Worm (Caenorhabditis elegans) whole organism, L4 larva: Measurements from ENCODE around the gene R10E11.9.
A peak's percentile ranks its signal among the peaks of the same experiment; 100 is the strongest.

Source experiments
- D1046.2 ChIP-seq: fragments of 200-800 bp; sonication (Bioruptor generic); IDR thresholded peaks from 2 replicates; pipeline ENCODE4 v1.3.6; 2022; ENCODE audit warnings: missing genetic modification characterization, missing compliant biosample characterization
- F26F4.8 ChIP-seq: fragments of 200-800 bp; sonication (Bioruptor generic); conservative IDR thresholded peaks from 2 replicates; pipeline ENCODE4 v1.3.6; 2022; ENCODE audit warnings: missing genetic modification characterization, missing compliant biosample characterization
- T20F7.1 ChIP-seq: fragments of 200-800 bp; sonication (Bioruptor generic); optimal IDR thresholded peaks from 2 replicates; lab custom pipeline; 2018; ENCODE audit warnings: mild to moderate bottlenecking, missing genetic modification characterization, missing compliant biosample characterization
- T26A8.4 ChIP-seq: fragments of 200-800 bp; sonication (Bioruptor generic); IDR thresholded peaks from 2 replicates; pipeline ENCODE4 v1.3.6; 2022; ENCODE audit warnings: missing genetic modification characterization, missing compliant biosample characterization
- Y5F2A.4 ChIP-seq: fragments of 200-800 bp; sonication (Bioruptor generic); optimal IDR thresholded peaks from 2 replicates; lab custom pipeline; 2018; ENCODE audit warnings: mild to moderate bottlenecking, missing genetic modification characterization, missing compliant biosample characterization
- Y75B8A.6 ChIP-seq: fragments of 200-800 bp; sonication (Bioruptor generic); IDR thresholded peaks from 2 replicates; pipeline ENCODE4 v1.3.6; 2022; ENCODE audit warnings: missing genetic modification reagents, missing genetic modification characterization, missing compliant biosample characterization
- ama-1 ChIP-seq: fragments of 150-350 bp; optimal IDR thresholded peaks from 2 replicates; lab custom pipeline; 2014; ENCODE audit warnings: inconsistent platforms, mixed read lengths
- attf-4 ChIP-seq: sonication (generic microtip); optimal IDR thresholded peaks from 3 replicates; lab custom pipeline; 2017; ENCODE audit warnings: missing biosample characterization, missing genetic modification characterization
- ceh-20 ChIP-seq: fragments of 200-800 bp; sonication (Bioruptor generic); IDR thresholded peaks from 2 replicates; pipeline ENCODE4 v1.3.6; 2022; ENCODE audit warnings: missing genetic modification reagents, missing genetic modification characterization, missing compliant biosample characterization
- ceh-32 ChIP-seq: sonication (generic microtip); optimal IDR thresholded peaks from 2 replicates; lab custom pipeline; 2016; ENCODE audit warnings: mild to moderate bottlenecking, missing genetic modification characterization, missing compliant biosample characterization; ENCODE audit not compliant: poor library complexity
- ces-1 ChIP-seq: fragments of 150-350 bp; sonication (generic microtip); optimal IDR thresholded peaks from 4 replicates; lab custom pipeline; 2014; ENCODE audit warnings: missing biosample characterization, missing genetic modification reagents, missing genetic modification characterization
- daf-16 ChIP-seq, 3 experiments: sonication (generic microtip); optimal IDR thresholded peaks; 2 replicates each; lab custom pipeline; 2016 to 2017; ENCODE audit warnings: missing genetic modification characterization in 3 of 3, missing genetic modification reagents in 3 of 3, mild to moderate bottlenecking in 2 of 3, missing compliant biosample characterization in 2 of 3, missing biosample characterization in 1 of 3, moderate library complexity in 1 of 3
- daf-19 ChIP-seq: fragments of 200-800 bp; sonication (Bioruptor generic); conservative IDR thresholded peaks from 2 replicates; pipeline ENCODE4 v1.3.6; 2022; ENCODE audit warnings: missing genetic modification characterization, missing compliant biosample characterization
- dmd-6 ChIP-seq: fragments of 200-800 bp; sonication (Bioruptor generic); IDR thresholded peaks from 2 replicates; pipeline ENCODE4 v1.3.6; 2022; ENCODE audit warnings: missing genetic modification reagents, missing genetic modification characterization, missing compliant biosample characterization
- dmd-8 ChIP-seq: fragments of 200-800 bp; sonication (Bioruptor generic); IDR thresholded peaks from 2 replicates; pipeline ENCODE4 v1.3.6; 2022; ENCODE audit warnings: missing genetic modification characterization, missing compliant biosample characterization
- dpl-1 ChIP-seq: fragments of 150-350 bp; optimal IDR thresholded peaks from 2 replicates; lab custom pipeline; 2014; ENCODE audit warnings: missing biosample characterization, missing genetic modification reagents, missing genetic modification characterization
- dve-1 ChIP-seq: sonication (generic microtip); optimal IDR thresholded peaks from 2 replicates; lab custom pipeline; 2017; ENCODE audit warnings: antibody characterized with exemption, mild to moderate bottlenecking, missing genetic modification characterization, missing compliant biosample characterization; ENCODE audit not compliant: insufficient read depth
- egl-43 ChIP-seq: fragments of 200-800 bp; sonication (Bioruptor generic); IDR thresholded peaks from 2 replicates; pipeline ENCODE4 v1.3.6; 2022; ENCODE audit warnings: missing genetic modification reagents, missing genetic modification characterization, missing compliant biosample characterization
- fos-1 ChIP-seq: fragments of 150-350 bp; optimal IDR thresholded peaks from 2 replicates; lab custom pipeline; 2014; ENCODE audit warnings: missing biosample characterization, missing genetic modification characterization
- hif-1 ChIP-seq, 2 experiments: sonication (generic microtip); optimal IDR thresholded peaks; 2 replicates each; lab custom pipeline; 2016 to 2017; ENCODE audit warnings: missing compliant biosample characterization in 2 of 2, missing genetic modification characterization in 2 of 2, missing genetic modification reagents in 2 of 2, missing genotype in 2 of 2, mild to moderate bottlenecking in 1 of 2
- lim-7 ChIP-seq: fragments of 200-800 bp; sonication (Bioruptor generic); IDR thresholded peaks from 2 replicates; pipeline ENCODE4 v1.3.6; 2022; ENCODE audit warnings: missing genetic modification characterization, missing compliant biosample characterization
- lin-1 ChIP-seq: fragments of 200-800 bp; sonication (Bioruptor generic); IDR thresholded peaks from 2 replicates; pipeline ENCODE4 v1.3.6; 2022; ENCODE audit warnings: missing genetic modification reagents, missing genetic modification characterization, missing compliant biosample characterization
- lin-15B ChIP-seq: fragments of 150-350 bp; sonication (generic microtip); optimal IDR thresholded peaks from 3 replicates; lab custom pipeline; 2014; ENCODE audit warnings: missing biosample characterization, missing genetic modification characterization
- lin-29 ChIP-seq: fragments of 200-800 bp; sonication (Bioruptor generic); IDR thresholded peaks from 2 replicates; pipeline ENCODE4 v1.3.6; 2022; ENCODE audit warnings: missing genetic modification reagents, missing genetic modification characterization, missing compliant biosample characterization
- lin-38 ChIP-seq: fragments of 200-800 bp; sonication (Bioruptor generic); IDR thresholded peaks from 2 replicates; pipeline ENCODE4 v1.3.6; 2022; ENCODE audit warnings: missing genetic modification reagents, missing genetic modification characterization, missing compliant biosample characterization
- lsy-2 ChIP-seq, 2 experiments: fragments of 150-350 bp in 1 of 2; sonication (generic microtip) in 1 of 2; optimal IDR thresholded peaks; 2 replicates each; lab custom pipeline; 2014 to 2017; ENCODE audit warnings: missing biosample characterization in 2 of 2, missing genetic modification characterization in 2 of 2
- madf-5 ChIP-seq, 2 experiments: fragments of 200-800 bp; sonication (Bioruptor generic); IDR thresholded peaks; 2 replicates each; pipeline ENCODE4 v1.3.6; 2022; ENCODE audit warnings: missing compliant biosample characterization in 2 of 2, missing genetic modification characterization in 2 of 2
- mdl-1 ChIP-seq, 2 experiments: fragments of 150-350 bp in 1 of 2; sonication (generic microtip) in 1 of 2; optimal IDR thresholded peaks; 2 replicates each; lab custom pipeline; 2014 to 2017; ENCODE audit warnings: missing biosample characterization in 2 of 2, missing genetic modification characterization in 2 of 2
- mep-1 ChIP-seq: fragments of 150-350 bp; sonication (generic microtip); optimal IDR thresholded peaks from 3 replicates; lab custom pipeline; 2014; ENCODE audit warnings: missing biosample characterization, missing genetic modification characterization
- mxl-2 ChIP-seq: fragments of 200-800 bp; sonication (Bioruptor generic); conservative IDR thresholded peaks from 2 replicates; pipeline ENCODE4 v1.3.6; 2022; ENCODE audit warnings: missing genetic modification reagents, missing genetic modification characterization, missing compliant biosample characterization
- mxl-3 ChIP-seq: fragments of 200-800 bp; sonication (Bioruptor generic); optimal IDR thresholded peaks from 2 replicates; lab custom pipeline; 2018; ENCODE audit warnings: mild to moderate bottlenecking, missing genetic modification characterization, missing compliant biosample characterization
- nhr-102 ChIP-seq: sonication (generic microtip); optimal IDR thresholded peaks from 2 replicates; lab custom pipeline; 2016; ENCODE audit warnings: mild to moderate bottlenecking, missing genetic modification characterization, moderate library complexity, missing compliant biosample characterization
- nhr-111 ChIP-seq: fragments of 200-800 bp; sonication (Bioruptor generic); optimal IDR thresholded peaks from 2 replicates; lab custom pipeline; 2018; ENCODE audit warnings: mild to moderate bottlenecking, missing genetic modification characterization, missing compliant biosample characterization
- nhr-237 ChIP-seq: sonication (generic microtip); optimal IDR thresholded peaks from 2 replicates; lab custom pipeline; 2017; ENCODE audit warnings: missing biosample characterization, missing genetic modification characterization
- nhr-25 ChIP-seq: sonication (generic microtip); optimal IDR thresholded peaks from 2 replicates; lab custom pipeline; 2017; ENCODE audit warnings: missing genetic modification characterization, mild to moderate bottlenecking, missing compliant biosample characterization, antibody characterized with exemption, moderate library complexity, borderline replicate concordance; ENCODE audit not compliant: insufficient read depth
- nhr-28 ChIP-seq: fragments of 150-350 bp; optimal IDR thresholded peaks from 2 replicates; lab custom pipeline; 2014; ENCODE audit warnings: missing biosample characterization, missing genetic modification characterization
- nhr-48 ChIP-seq: sonication (generic microtip); optimal IDR thresholded peaks from 2 replicates; lab custom pipeline; 2016; ENCODE audit warnings: mild to moderate bottlenecking, missing genetic modification characterization, missing compliant biosample characterization
- pha-4 ChIP-seq, 2 experiments: fragments of 150-350 bp in 1 of 2; fragments of 200-800 bp in 1 of 2; sonication (Bioruptor generic) in 1 of 2; IDR thresholded peaks in 1 of 2; optimal IDR thresholded peaks in 1 of 2; 2 replicates each; pipeline versions ENCODE4 v1.3.6 to Lab custom; 2014 to 2022; ENCODE audit warnings: missing genetic modification characterization in 2 of 2, missing genetic modification reagents in 2 of 2, missing biosample characterization in 1 of 2, missing compliant biosample characterization in 1 of 2
- pqm-1 ChIP-seq: sonication (generic microtip); optimal IDR thresholded peaks from 2 replicates; lab custom pipeline; 2017; ENCODE audit warnings: missing biosample characterization, missing genetic modification characterization
- rbr-2 ChIP-seq: sonication (generic microtip); optimal IDR thresholded peaks from 2 replicates; lab custom pipeline; 2016; ENCODE audit warnings: missing genotype, missing genetic modification characterization, missing compliant biosample characterization
- set-16 ChIP-seq: fragments of 200-800 bp; sonication (Bioruptor generic); IDR thresholded peaks from 2 replicates; pipeline ENCODE4 v1.3.6; 2022; ENCODE audit warnings: missing genetic modification reagents, missing genetic modification characterization, missing compliant biosample characterization
- skn-1 ChIP-seq: fragments of 150-350 bp; optimal IDR thresholded peaks from 2 replicates; lab custom pipeline; 2014; ENCODE audit warnings: missing biosample characterization, missing genetic modification characterization
- snpc-1.2 ChIP-seq: fragments of 200-800 bp; sonication (Bioruptor generic); IDR thresholded peaks from 2 replicates; pipeline ENCODE4 v1.3.6; 2022; ENCODE audit warnings: missing genetic modification reagents, missing genetic modification characterization, missing compliant biosample characterization
- snpc-4 ChIP-seq: fragments of 150-350 bp; optimal IDR thresholded peaks from 2 replicates; lab custom pipeline; 2014; ENCODE audit warnings: missing biosample characterization, missing genetic modification characterization
- spr-1 ChIP-seq: sonication (generic microtip); optimal IDR thresholded peaks from 2 replicates; lab custom pipeline; 2016; ENCODE audit warnings: mild to moderate bottlenecking, missing genetic modification characterization, missing compliant biosample characterization
- tag-97 ChIP-seq: fragments of 200-800 bp; sonication (Bioruptor generic); IDR thresholded peaks from 2 replicates; pipeline ENCODE4 v1.3.6; 2022; ENCODE audit warnings: missing genetic modification characterization, missing compliant biosample characterization
- unc-130 ChIP-seq: sonication (generic microtip); optimal IDR thresholded peaks from 2 replicates; lab custom pipeline; 2016; ENCODE audit warnings: missing genetic modification reagents, missing genetic modification characterization, missing compliant biosample characterization
- unc-39 ChIP-seq: sonication (generic microtip); optimal IDR thresholded peaks from 2 replicates; lab custom pipeline; 2017; ENCODE audit warnings: missing biosample characterization, missing genetic modification characterization
- zag-1 ChIP-seq: fragments of 150-350 bp; optimal IDR thresholded peaks from 2 replicates; lab custom pipeline; 2014; ENCODE audit warnings: missing biosample characterization, missing genetic modification characterization
- ztf-11 ChIP-seq: fragments of 150-350 bp; optimal IDR thresholded peaks from 2 replicates; lab custom pipeline; 2014; ENCODE audit warnings: missing biosample characterization, missing genetic modification characterization
- ztf-7 ChIP-seq: fragments of 150-350 bp; optimal IDR thresholded peaks from 2 replicates; lab custom pipeline; 2014; ENCODE audit warnings: missing biosample characterization, missing genetic modification characterization

R10E11.9 gene

ce11 chrIII:9817087-9817612, 23.7 kb upstream of the R10E11.9 start, which contains the start of gene cnx-1:
TSS of gene cnx-1 (minus strand) at chrIII:9817137.
- TF ChIP-seq D1046.2 (no peak), F26F4.8 (GFP tag; lab: Robert Waterston, UW) (no peak), snpc-4 (tag; lab: Kevin White, UChicago) (no peak), nhr-237 (no peak), ceh-20 (GFP tag; lab: Robert Waterston, UW) (no peak), ztf-7 (no peak), spr-1 (tag; lab: Kevin White, UChicago) (no peak), lsy-2 (tag; optimal IDR thresholded peaks at IDR 0.05; lab: Kevin White, UChicago) (peak in 1 of 2 experiments; percentile 52), mxl-2 (GFP tag; lab: Robert Waterston, UW) (no peak), mdl-1 (tag; optimal IDR thresholded peaks at IDR 0.05; lab: Kevin White, UChicago) (peak in 1 of 2 experiments; percentile 31), nhr-102 (tag; lab: Kevin White, UChicago) (no peak), T26A8.4 (GFP tag; lab: Robert Waterston, UW) (no peak), skn-1 (no peak), Y75B8A.6 (no peak), pqm-1 (tag; lab: Kevin White, UChicago) (no peak), T20F7.1 (GFP tag; lab: Kevin White, UChicago) (no peak), mxl-3 (GFP tag; lab: Kevin White, UChicago) (peak; percentile 45), unc-130 (GFP tag; lab: Kevin White, UChicago) (no peak), nhr-28 (tag; lab: Kevin White, UChicago) (no peak), dve-1 (tag; lab: Kevin White, UChicago) (peak; percentile 22), daf-16 (GFP tag; optimal IDR thresholded peaks at IDR 0.05; lab: Kevin White, UChicago) (no peak), daf-16 (tag; optimal IDR thresholded peaks at IDR 0.05; lab: Kevin White, UChicago) (no peak), ceh-32 (tag; lab: Kevin White, UChicago) (no peak), set-16 (GFP tag; lab: Robert Waterston, UW) (no peak), dpl-1 (GFP tag; lab: Kevin White, UChicago) (no peak), unc-39 (tag; lab: Kevin White, UChicago) (no peak), nhr-25 (tag; lab: Kevin White, UChicago) (no peak), egl-43 (GFP tag; lab: Robert Waterston, UW) (peak; percentile 55; the same call in 1 of the 2 replicates), lim-7 (GFP tag; lab: Robert Waterston, UW) (no peak), Y5F2A.4 (GFP tag; lab: Kevin White, UChicago) (no peak), mep-1 (peak; percentile 43), madf-5 (GFP tag; IDR thresholded peaks at IDR 0.05; lab: Robert Waterston, UW) (no peak), rbr-2 (tag; lab: Kevin White, UChicago) (peak; percentile 33), pha-4 (GFP tag; IDR thresholded peaks at IDR 0.05; lab: Robert Waterston, UW) (no peak), pha-4 (tag; optimal IDR thresholded peaks at IDR 0.05; lab: Kevin White, UChicago) (peak; percentile 58), hif-1 (tag; optimal IDR thresholded peaks at IDR 0.05; lab: Kevin White, UChicago) (no peak), fos-1 (tag; lab: Kevin White, UChicago) (no peak), daf-19 (GFP tag; lab: Robert Waterston, UW) (no peak), lin-29 (GFP tag; lab: Robert Waterston, UW) (no peak), dmd-6 (GFP tag; lab: Robert Waterston, UW) (no peak), snpc-1.2 (GFP tag; lab: Robert Waterston, UW) (no peak), dmd-8 (GFP tag; lab: Robert Waterston, UW) (no peak), tag-97 (GFP tag; lab: Robert Waterston, UW) (no peak), ztf-11 (tag; lab: Kevin White, UChicago) (no peak), ama-1 (lab: Kevin White, UChicago) (no peak), lin-15B (no peak), lin-1 (no peak), zag-1 (no peak), attf-4 (tag; lab: Kevin White, UChicago) (no peak), nhr-48 (tag; lab: Kevin White, UChicago) (no peak), nhr-111 (GFP tag; lab: Kevin White, UChicago) (no peak), lin-38 (GFP tag; lab: Robert Waterston, UW) (no peak), ces-1 (no peak)
